Worm (Caenorhabditis elegans) whole organism, midembryonic: ENCODE results near the gene pigg-1.

ENCODE experiments used
- T22C8.4 ChIP-seq: fragments of 200-800 bp; sonication (Bioruptor generic); IDR thresholded peaks from 2 replicates; pipeline ENCODE4 v1.3.6; 2022; ENCODE audit warnings: missing genetic modification characterization, missing compliant biosample characterization
- flt-1 ChIP-seq: fragments of 200-800 bp; sonication (Bioruptor generic); IDR thresholded peaks from 2 replicates; pipeline ENCODE4 v1.3.6; 2022; ENCODE audit warnings: missing genetic modification characterization, missing compliant biosample characterization
- klf-2 ChIP-seq: fragments of 200-800 bp; sonication (Bioruptor generic); conservative IDR thresholded peaks from 2 replicates; pipeline ENCODE4 v1.3.6; 2022; ENCODE audit warnings: missing genetic modification reagents, missing genetic modification characterization, missing compliant biosample characterization
- ref-1 ChIP-seq: fragments of 200-800 bp; sonication (Bioruptor generic); conservative IDR thresholded peaks from 2 replicates; pipeline ENCODE4 v1.3.6; 2022; ENCODE audit warnings: missing genetic modification reagents, missing genetic modification characterization, missing compliant biosample characterization

ce11 chrII:8566039-8566438, 34.0 kb downstream of the pigg-1 start, which contains the start of gene stc-1:
- no peak for TF ChIP-seq flt-1 (GFP tag; lab: Robert Waterston, UW)
- no peak for TF ChIP-seq ref-1 (GFP tag; lab: Robert Waterston, UW)
- no peak for TF ChIP-seq klf-2 (GFP tag; lab: Robert Waterston, UW)
- no peak for TF ChIP-seq T22C8.4 (GFP tag; lab: Robert Waterston, UW)
